Worm (Caenorhabditis elegans): ENCODE data around the gene ZK512.7.

ZK512.7 gene

ce11 chrIII:9125789-9126304 is 12.7 kb downstream of the ZK512.7 start, which contains the start of gene sec-16A.1:
TSS of gene sec-16A.1 (plus strand) at chrIII:9125839.
- TF ChIP-seq mab-9 (GFP tag; IDR thresholded peaks at IDR 0.05) (no peak), tbx-2 (tag; optimal IDR thresholded peaks at IDR 0.05) (no peak), mdl-1 (tag; optimal IDR thresholded peaks at IDR 0.05) (no peak), F16B12.6 (tag; optimal IDR thresholded peaks at IDR 0.05) (peak; percentile 82), lin-14 (GFP tag; optimal IDR thresholded peaks at IDR 0.05) (peak; percentile 32), sptf-1 (tag; optimal IDR thresholded peaks at IDR 0.05) (no peak), rnt-1 (tag; optimal IDR thresholded peaks at IDR 0.05) (peak; percentile 18), nhr-84 (tag; optimal IDR thresholded peaks at IDR 0.05) (no peak), efl-1 (optimal IDR thresholded peaks at IDR 0.05) (peak; percentile 43 to 61), efl-1 (GFP tag; optimal IDR thresholded peaks at IDR 0.05 in 1 of 2) (peak; percentile 54 to 96), dpl-1 (GFP tag; optimal IDR thresholded peaks at IDR 0.05) (peak; percentile 32 to 51 (median 48)), C34B4.2 (tag; optimal IDR thresholded peaks at IDR 0.05) (no peak), zag-1 (tag; optimal IDR thresholded peaks at IDR 0.05) (no peak), irx-1 (tag; optimal IDR thresholded peaks at IDR 0.05) (no peak), mef-2 (tag; optimal IDR thresholded peaks at IDR 0.05) (no peak), ceh-82 (tag; optimal IDR thresholded peaks at IDR 0.05) (peak in 1 of 3 experiments; percentile 18), lin-15B (tag; optimal IDR thresholded peaks at IDR 0.05) (peak; percentile 1), unc-86 (tag; optimal IDR thresholded peaks at IDR 0.05) (no peak), nhr-20 (tag; optimal IDR thresholded peaks at IDR 0.05) (peak; percentile 43), unc-98 (GFP tag; IDR thresholded peaks at IDR 0.05) (no peak), snu-23 (GFP tag; optimal IDR thresholded peaks at IDR 0.05) (peak; percentile 52), aly-2 (tag; optimal IDR thresholded peaks at IDR 0.05) (no peak), blmp-1 (tag; optimal IDR thresholded peaks at IDR 0.05) (peak; percentile 92), nhr-85 (tag) (peak; percentile 4), pqm-1 (tag; optimal IDR thresholded peaks at IDR 0.05) (no peak), xbp-1 (tag; optimal IDR thresholded peaks at IDR 0.05) (peak; percentile 22), fkh-4 (tag; optimal IDR thresholded peaks at IDR 0.05; ENCODE audit: borderline replicate concordance) (no peak), sox-4 (tag; optimal IDR thresholded peaks at IDR 0.05) (no peak), skn-1 (tag; optimal IDR thresholded peaks at IDR 0.05) (no peak), nhr-76 (tag; optimal IDR thresholded peaks at IDR 0.05) (no peak), unc-130 (tag; optimal IDR thresholded peaks at IDR 0.05) (peak; percentile 4), lin-35 (GFP tag; optimal IDR thresholded peaks at IDR 0.05) (peak; percentile 34 to 66), lsy-2 (tag; optimal IDR thresholded peaks at IDR 0.05) (peak; percentile 52 to 56), zip-4 (GFP tag; optimal IDR thresholded peaks at IDR 0.05) (no peak), elt-3 (tag; optimal IDR thresholded peaks at IDR 0.05) (peak in 1 of 6 experiments; percentile 58), C04F5.9 (tag; optimal IDR thresholded peaks at IDR 0.05) (no peak), grh-1 (GFP tag; IDR thresholded peaks at IDR 0.05) (0 out of 2 replicates have a peak, but pooled peaks have one; percentile 10), pag-3 (tag; optimal IDR thresholded peaks at IDR 0.05; ENCODE audit: borderline replicate concordance, insufficient read depth) (no peak)

ce11 chrIII:9118921-9119606 is 19.4 kb downstream of the ZK512.7 start, which contains the start of gene ced-11:
TSS of gene ced-11 (plus strand) at chrIII:9119556.
- TF ChIP-seq unc-130 (tag; optimal IDR thresholded peaks at IDR 0.05) (peak; percentile 37), elt-3 (tag; optimal IDR thresholded peaks at IDR 0.05) (peak in 5 of 6 experiments; percentile 25 to 81 (median 66)), nhr-90 (tag; optimal IDR thresholded peaks at IDR 0.05; ENCODE audit: poor library complexity) (peak; percentile 5), lin-14 (GFP tag; optimal IDR thresholded peaks at IDR 0.05) (peak; percentile 71), grh-1 (GFP tag; IDR thresholded peaks at IDR 0.05) (peak; percentile 66), lin-35 (GFP tag; optimal IDR thresholded peaks at IDR 0.05) (peak in 1 of 2 experiments; percentile 20), pag-3 (tag; optimal IDR thresholded peaks at IDR 0.05; ENCODE audit: borderline replicate concordance, insufficient read depth) (peak; percentile 90), nhr-28 (tag; optimal IDR thresholded peaks at IDR 0.05) (no peak), blmp-1 (tag; optimal IDR thresholded peaks at IDR 0.05) (peak; percentile 23), nhr-85 (tag) (peak; percentile 49), dsc-1 (tag; optimal IDR thresholded peaks at IDR 0.05) (no peak), tbx-2 (tag; optimal IDR thresholded peaks at IDR 0.05) (peak; percentile 49), xbp-1 (tag; optimal IDR thresholded peaks at IDR 0.05) (no peak), egl-13 (tag; optimal IDR thresholded peaks at IDR 0.05) (no peak), ceh-63 (GFP tag; optimal IDR thresholded peaks at IDR 0.05) (no peak), unc-86 (tag; optimal IDR thresholded peaks at IDR 0.05) (no peak), zip-4 (GFP tag; optimal IDR thresholded peaks at IDR 0.05) (no peak)

Measured in whole organism, L1 larva.